Worm (Caenorhabditis elegans) whole organism, midembryonic: ENCODE measurements around the gene gly-8.

Experiments used
- T22C8.4 ChIP-seq: fragments of 200-800 bp; sonication (Bioruptor generic); IDR thresholded peaks from 2 replicates; pipeline ENCODE4 v1.3.6; 2022; ENCODE audit warnings: missing genetic modification characterization, missing compliant biosample characterization
- flt-1 ChIP-seq: fragments of 200-800 bp; sonication (Bioruptor generic); IDR thresholded peaks from 2 replicates; pipeline ENCODE4 v1.3.6; 2022; ENCODE audit warnings: missing genetic modification characterization, missing compliant biosample characterization
- klf-2 ChIP-seq: fragments of 200-800 bp; sonication (Bioruptor generic); conservative IDR thresholded peaks from 2 replicates; pipeline ENCODE4 v1.3.6; 2022; ENCODE audit warnings: missing genetic modification reagents, missing genetic modification characterization, missing compliant biosample characterization
- med-1 ChIP-seq: sonication (generic microtip); optimal IDR thresholded peaks from 2 replicates; lab custom pipeline; 2017; ENCODE audit warnings: missing genetic modification characterization, mild to moderate bottlenecking, missing compliant biosample characterization, antibody characterized with exemption, missing genetic modification reagents; ENCODE audit not compliant: insufficient read depth
- ref-1 ChIP-seq: fragments of 200-800 bp; sonication (Bioruptor generic); conservative IDR thresholded peaks from 2 replicates; pipeline ENCODE4 v1.3.6; 2022; ENCODE audit warnings: missing genetic modification reagents, missing genetic modification characterization, missing compliant biosample characterization
- tab-1 ChIP-seq: fragments of 200-800 bp; sonication (Bioruptor generic); IDR thresholded peaks from 2 replicates; pipeline ENCODE4 v1.3.6; 2022; ENCODE audit warnings: missing genetic modification characterization, missing compliant biosample characterization
- ztf-29 ChIP-seq: fragments of 200-800 bp; sonication (Bioruptor generic); IDR thresholded peaks from 2 replicates; pipeline ENCODE4 v1.3.6; 2022; ENCODE audit warnings: missing genetic modification reagents, missing genetic modification characterization, missing compliant biosample characterization

DNA sequence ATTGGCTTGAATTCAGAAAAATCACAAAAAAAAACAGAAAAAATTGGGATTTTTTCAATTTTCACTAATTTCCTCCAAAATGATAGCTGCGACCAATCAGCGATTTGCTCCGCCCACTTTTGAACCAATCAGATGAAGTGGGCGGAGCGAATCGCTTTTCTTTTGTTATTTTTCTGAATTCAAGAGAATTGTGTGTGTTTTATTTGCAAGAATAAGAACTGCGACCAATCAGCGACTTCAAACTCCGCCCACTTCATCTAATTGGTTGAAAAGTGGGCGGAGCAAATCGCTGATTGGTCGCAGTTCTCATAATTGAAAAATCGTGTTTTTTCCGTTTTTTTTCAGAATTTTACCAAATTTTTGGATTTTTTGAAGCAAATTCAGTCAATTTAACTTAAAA is 42.5 kb upstream of the gly-8 start:
- TF ChIP-seq tab-1 (GFP tag; lab: Robert Waterston, UW) = no peak
- TF ChIP-seq flt-1 (GFP tag; lab: Robert Waterston, UW) = no peak
- no peak for TF ChIP-seq ref-1 (GFP tag; lab: Robert Waterston, UW)
- no peak for TF ChIP-seq klf-2 (GFP tag; lab: Robert Waterston, UW)
- no peak for TF ChIP-seq med-1
- no peak for TF ChIP-seq T22C8.4 (GFP tag; lab: Robert Waterston, UW)
- no peak for TF ChIP-seq ztf-29
